Fruit fly (Drosophila melanogaster) whole organism, wandering third instar larva: ENCODE measurements around the gene Obp83cd.

Experiments
- Hnf4 ChIP-seq: fragments of 200-800 bp; sonication (Bioruptor generic); optimal IDR thresholded peaks from 2 replicates; lab custom pipeline; 2016; ENCODE audit warnings: missing biosample characterization, mild to moderate bottlenecking, missing genetic modification characterization
- Hr83 ChIP-seq: fragments of 200-300 bp; sonication (Bioruptor generic); optimal IDR thresholded peaks from 2 replicates; lab custom pipeline; 2016; ENCODE audit warnings: missing biosample characterization, mild to moderate bottlenecking, missing genetic modification characterization, moderate library complexity; ENCODE audit not compliant: poor library complexity, severe bottlenecking
- psq ChIP-seq: fragments of 200-800 bp; sonication (Bioruptor generic); optimal IDR thresholded peaks from 3 replicates; lab custom pipeline; 2017; ENCODE audit warnings: missing biosample characterization, mild to moderate bottlenecking, missing genetic modification characterization, moderate library complexity

DNA sequence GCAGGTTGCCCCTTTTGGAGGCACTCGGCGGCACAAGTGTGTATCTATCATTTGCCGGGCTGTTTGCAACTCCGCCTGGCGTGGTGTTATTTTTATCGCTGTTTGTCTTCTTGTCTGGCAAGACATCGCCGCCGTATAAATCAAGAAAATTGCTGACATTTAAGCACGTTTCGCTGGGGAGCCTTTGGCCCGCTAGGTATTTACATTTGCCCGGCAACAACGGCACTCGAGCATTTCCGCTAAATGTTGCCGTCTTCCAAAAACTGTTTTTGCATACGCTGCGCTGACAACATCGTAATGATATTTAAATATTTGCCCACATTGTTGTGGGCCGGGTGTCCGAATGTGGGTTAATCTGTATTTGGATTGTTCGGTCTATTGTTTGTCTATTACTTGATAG lies 9.6 kb upstream of the Obp83cd start:
- no peak for TF ChIP-seq psq
- TF ChIP-seq Hnf4 = no peak
- no peak for TF ChIP-seq Hr83
